Worm (Caenorhabditis elegans) whole organism, late embryonic: ENCODE measurements around the gene chtb-3.

ENCODE experiments used
- C08G9.2 ChIP-seq: sonication (generic microtip); optimal IDR thresholded peaks from 2 replicates; lab custom pipeline; 2016; ENCODE audit warnings: mild to moderate bottlenecking, missing genetic modification characterization, moderate library complexity, missing compliant biosample characterization
- C38D4.7 ChIP-seq: fragments of 200-800 bp; sonication (Bioruptor generic); optimal IDR thresholded peaks from 2 replicates; lab custom pipeline; 2018; ENCODE audit warnings: mild to moderate bottlenecking, missing genetic modification characterization, moderate library complexity, missing compliant biosample characterization
- F13H6.1 ChIP-seq: sonication (generic microtip); optimal IDR thresholded peaks from 2 replicates; lab custom pipeline; 2016; ENCODE audit warnings: missing genetic modification characterization, missing compliant biosample characterization
- ahr-1 ChIP-seq: sonication (generic microtip); optimal IDR thresholded peaks from 2 replicates; lab custom pipeline; 2016; ENCODE audit warnings: missing genetic modification characterization, missing compliant biosample characterization
- ama-1 ChIP-seq: fragments of 150-350 bp; optimal IDR thresholded peaks from 2 replicates; lab custom pipeline; 2014
- ceh-14 ChIP-seq: sonication (generic microtip); optimal IDR thresholded peaks from 2 replicates; lab custom pipeline; 2016; ENCODE audit warnings: missing genotype, missing genetic modification characterization, missing compliant biosample characterization
- ceh-18 ChIP-seq: sonication (generic microtip); optimal IDR thresholded peaks from 2 replicates; lab custom pipeline; 2016; ENCODE audit warnings: missing genetic modification characterization, missing compliant biosample characterization
- ceh-19 ChIP-seq: fragments of 200-800 bp; sonication (Bioruptor generic); optimal IDR thresholded peaks from 2 replicates; lab custom pipeline; 2018; ENCODE audit warnings: mild to moderate bottlenecking, missing genetic modification characterization, missing compliant biosample characterization
- ceh-2 ChIP-seq: sonication (generic microtip); optimal IDR thresholded peaks from 2 replicates; lab custom pipeline; 2016; ENCODE audit warnings: missing genotype, missing genetic modification characterization, missing compliant biosample characterization
- ceh-22 ChIP-seq: sonication (generic microtip); optimal IDR thresholded peaks from 2 replicates; lab custom pipeline; 2017; ENCODE audit warnings: missing biosample characterization, missing genetic modification characterization
- ceh-31 ChIP-seq: sonication (generic microtip); optimal IDR thresholded peaks from 2 replicates; lab custom pipeline; 2016; ENCODE audit warnings: missing genetic modification characterization, missing compliant biosample characterization
- ceh-48 ChIP-seq: sonication (generic microtip); optimal IDR thresholded peaks from 2 replicates; lab custom pipeline; 2016; ENCODE audit warnings: missing genetic modification characterization, inconsistent platforms, missing compliant biosample characterization
- ceh-9 ChIP-seq: sonication (generic microtip); optimal IDR thresholded peaks from 2 replicates; lab custom pipeline; 2016; ENCODE audit warnings: mild to moderate bottlenecking, missing genetic modification characterization, inconsistent platforms, missing compliant biosample characterization
- che-1 ChIP-seq: sonication (generic microtip); optimal IDR thresholded peaks from 2 replicates; lab custom pipeline; 2016; ENCODE audit warnings: mild to moderate bottlenecking, missing genetic modification characterization, missing compliant biosample characterization
- dve-1 ChIP-seq: sonication (generic microtip); optimal IDR thresholded peaks from 2 replicates; lab custom pipeline; 2017; ENCODE audit warnings: antibody characterized with exemption, mild to moderate bottlenecking, missing genetic modification characterization, missing compliant biosample characterization
- elt-2 ChIP-seq: sonication (generic microtip); optimal IDR thresholded peaks from 2 replicates; lab custom pipeline; 2016; ENCODE audit warnings: missing genetic modification reagents, missing genetic modification characterization, missing compliant biosample characterization
- ets-4 ChIP-seq: sonication (generic microtip); optimal IDR thresholded peaks from 2 replicates; lab custom pipeline; 2016; ENCODE audit warnings: missing genetic modification characterization, missing compliant biosample characterization
- eyg-1 ChIP-seq: sonication (generic microtip); optimal IDR thresholded peaks from 2 replicates; lab custom pipeline; 2016; ENCODE audit warnings: missing genotype, missing genetic modification characterization, missing compliant biosample characterization
- fkh-10 ChIP-seq: fragments of 150-350 bp; optimal IDR thresholded peaks from 2 replicates; lab custom pipeline; 2014; ENCODE audit warnings: missing biosample characterization, missing genetic modification reagents, missing genetic modification characterization
- fkh-6 ChIP-seq: sonication (generic microtip); optimal IDR thresholded peaks from 2 replicates; lab custom pipeline; 2016; ENCODE audit warnings: missing genetic modification characterization, missing compliant biosample characterization
- gmeb-2 ChIP-seq: sonication (generic microtip); optimal IDR thresholded peaks from 2 replicates; lab custom pipeline; 2016; ENCODE audit warnings: missing genetic modification characterization, inconsistent platforms, missing compliant biosample characterization
- hlh-15 ChIP-seq: sonication (generic microtip); optimal IDR thresholded peaks from 2 replicates; lab custom pipeline; 2016; ENCODE audit warnings: missing genetic modification characterization, missing compliant biosample characterization
- hlh-30 ChIP-seq: sonication (generic microtip); optimal IDR thresholded peaks from 2 replicates; lab custom pipeline; 2017; ENCODE audit warnings: antibody characterized with exemption, missing genetic modification characterization, missing compliant biosample characterization; ENCODE audit not compliant: insufficient read depth
- hlh-6 ChIP-seq: sonication (generic microtip); optimal IDR thresholded peaks from 2 replicates; lab custom pipeline; 2016; ENCODE audit warnings: missing genotype, missing genetic modification characterization, missing compliant biosample characterization
- hlh-8 ChIP-seq: sonication (generic microtip); optimal IDR thresholded peaks from 2 replicates; lab custom pipeline; 2016; ENCODE audit warnings: missing genotype, missing genetic modification characterization, missing compliant biosample characterization
- lim-6 ChIP-seq: sonication (generic microtip); optimal IDR thresholded peaks from 2 replicates; lab custom pipeline; 2016; ENCODE audit warnings: missing genetic modification characterization, missing compliant biosample characterization
- lin-11 ChIP-seq: fragments of 200-800 bp; sonication (Bioruptor generic); optimal IDR thresholded peaks from 2 replicates; lab custom pipeline; 2018; ENCODE audit warnings: mild to moderate bottlenecking, missing genetic modification characterization, missing compliant biosample characterization
- madf-2 ChIP-seq: sonication (generic microtip); optimal IDR thresholded peaks from 2 replicates; lab custom pipeline; 2017; ENCODE audit warnings: missing genetic modification characterization, missing compliant biosample characterization
- nhr-232 ChIP-seq: sonication (generic microtip); optimal IDR thresholded peaks from 2 replicates; lab custom pipeline; 2016; ENCODE audit warnings: missing genetic modification characterization, missing compliant biosample characterization
- pag-3 ChIP-seq: sonication (generic microtip); optimal IDR thresholded peaks from 2 replicates; lab custom pipeline; 2016; ENCODE audit warnings: missing compliant biosample characterization, missing genetic modification characterization, borderline replicate concordance
- pat-9 ChIP-seq: fragments of 200-800 bp; sonication (Bioruptor generic); optimal IDR thresholded peaks from 2 replicates; lab custom pipeline; 2018; ENCODE audit warnings: mild to moderate bottlenecking, missing genetic modification characterization, moderate library complexity, missing compliant biosample characterization
- pha-2 ChIP-seq: sonication (generic microtip); optimal IDR thresholded peaks from 2 replicates; lab custom pipeline; 2017; ENCODE audit warnings: mild to moderate bottlenecking, missing genetic modification characterization, missing compliant biosample characterization
- pqm-1 ChIP-seq: sonication (generic microtip); optimal IDR thresholded peaks from 2 replicates; lab custom pipeline; 2016; ENCODE audit warnings: missing genetic modification characterization, missing compliant biosample characterization
- ref-2 ChIP-seq: sonication (generic microtip); optimal IDR thresholded peaks from 2 replicates; lab custom pipeline; 2016; ENCODE audit warnings: missing genetic modification characterization, missing compliant biosample characterization
- sox-4 ChIP-seq: sonication (generic microtip); optimal IDR thresholded peaks from 2 replicates; lab custom pipeline; 2017; ENCODE audit warnings: mild to moderate bottlenecking, missing genetic modification characterization, inconsistent platforms, missing compliant biosample characterization
- tbx-2 ChIP-seq: sonication (generic microtip); optimal IDR thresholded peaks from 2 replicates; lab custom pipeline; 2016; ENCODE audit warnings: missing genetic modification characterization, missing compliant biosample characterization
- tbx-7 ChIP-seq: sonication (generic microtip); optimal IDR thresholded peaks from 2 replicates; lab custom pipeline; 2016; ENCODE audit warnings: missing genotype, missing genetic modification characterization, missing compliant biosample characterization
- unc-3 ChIP-seq, 2 experiments: fragments of 200-800 bp in 1 of 2; sonication (Bioruptor generic) in 1 of 2; sonication (generic microtip) in 1 of 2; conservative IDR thresholded peaks in 1 of 2; optimal IDR thresholded peaks in 1 of 2; 2 replicates each; pipeline versions ENCODE4 v1.3.6 to Lab custom; 2016 to 2022; ENCODE audit warnings: missing compliant biosample characterization in 2 of 2, missing genetic modification characterization in 2 of 2, missing genetic modification reagents in 1 of 2
- unc-55 ChIP-seq: sonication (generic microtip); optimal IDR thresholded peaks from 2 replicates; lab custom pipeline; 2017; ENCODE audit warnings: missing biosample characterization, missing genetic modification reagents, missing genetic modification characterization
- unc-86 ChIP-seq: sonication (generic microtip); optimal IDR thresholded peaks from 2 replicates; lab custom pipeline; 2016; ENCODE audit warnings: missing genetic modification characterization, missing compliant biosample characterization
- zip-5 ChIP-seq: sonication (generic microtip); optimal IDR thresholded peaks from 2 replicates; lab custom pipeline; 2016; ENCODE audit warnings: missing genetic modification characterization, missing compliant biosample characterization
- ztf-16 ChIP-seq: sonication (generic microtip); optimal IDR thresholded peaks from 2 replicates; lab custom pipeline; 2017; ENCODE audit warnings: missing genetic modification characterization, missing compliant biosample characterization

Gene chtb-3

ce11 chrX:6280998-6281397 is 38.4 kb downstream of the chtb-3 start:
- no peak for TF ChIP-seq nhr-232 (tag; lab: Kevin White, UChicago)
- no peak for TF ChIP-seq fkh-6 (tag; lab: Kevin White, UChicago)
- TF ChIP-seq ahr-1 = no peak
- no peak for TF ChIP-seq ets-4 (tag; lab: Kevin White, UChicago)
- no peak for TF ChIP-seq ceh-18 (tag; lab: Kevin White, UChicago)
- no peak for TF ChIP-seq ceh-19 (GFP tag; lab: Kevin White, UChicago)
- TF ChIP-seq ref-2 = no peak
- TF ChIP-seq ceh-14 (tag; lab: Kevin White, UChicago) = no peak
- no peak for TF ChIP-seq eyg-1 (tag; lab: Kevin White, UChicago)
- TF ChIP-seq unc-3 (GFP tag; conservative IDR thresholded peaks at IDR 0.05; lab: Robert Waterston, UW) = no peak
- TF ChIP-seq unc-3 (tag; optimal IDR thresholded peaks at IDR 0.05; lab: Kevin White, UChicago) = no peak
- TF ChIP-seq sox-4 = no peak
- TF ChIP-seq zip-5 (tag; lab: Kevin White, UChicago) = no peak
- no peak for TF ChIP-seq pag-3
- TF ChIP-seq che-1 = no peak
- no peak for TF ChIP-seq ceh-9 (tag; lab: Kevin White, UChicago)
- TF ChIP-seq ztf-16 (tag; lab: Kevin White, UChicago) = no peak
- TF ChIP-seq ceh-31 (tag; lab: Kevin White, UChicago) = no peak
- TF ChIP-seq pat-9 = no peak
- no peak for TF ChIP-seq ceh-48 (tag; lab: Kevin White, UChicago)

- TF ChIP-seq che-1 (no peak), fkh-10 (no peak), tbx-2 (tag; lab: Kevin White, UChicago) (no peak)
Observed at ce11 chrX:6279625-6280024, 39.8 kb downstream of the chtb-3 start, which contains the start of gene col-166. Gene col-166 (plus strand): TSS chrX:6280016.

- TF ChIP-seq tbx-7 (no peak), C08G9.2 (tag; lab: Kevin White, UChicago) (no peak), unc-3 (GFP tag; conservative IDR thresholded peaks at IDR 0.05; lab: Robert Waterston, UW) (no peak), unc-3 (tag; optimal IDR thresholded peaks at IDR 0.05; lab: Kevin White, UChicago) (no peak), hlh-30 (tag; lab: Kevin White, UChicago) (no peak), ahr-1 (no peak), lin-11 (no peak), gmeb-2 (tag; lab: Kevin White, UChicago) (no peak), madf-2 (no peak), hlh-6 (no peak), ceh-9 (tag; lab: Kevin White, UChicago) (no peak), hlh-15 (tag; lab: Kevin White, UChicago) (no peak), C38D4.7 (no peak), ets-4 (tag; lab: Kevin White, UChicago) (no peak), ceh-14 (tag; lab: Kevin White, UChicago) (no peak), nhr-232 (tag; lab: Kevin White, UChicago) (no peak)
Observed at ce11 chrX:6278296-6278695, 41.1 kb downstream of the chtb-3 start.

ce11 chrX:6277252-6277651 is 42.2 kb downstream of the chtb-3 start:
- TF ChIP-seq ama-1 = no peak
- no peak for TF ChIP-seq C08G9.2 (tag; lab: Kevin White, UChicago)
- no peak for TF ChIP-seq ceh-9 (tag; lab: Kevin White, UChicago)
- no peak for TF ChIP-seq pqm-1
- no peak for TF ChIP-seq che-1
- TF ChIP-seq dve-1 = no peak
- TF ChIP-seq ceh-2 (tag; lab: Kevin White, UChicago) = no peak
- TF ChIP-seq unc-55 = no peak

- no peak for TF ChIP-seq che-1
- TF ChIP-seq ceh-2 (tag; lab: Kevin White, UChicago) = no peak
- TF ChIP-seq ceh-22 (tag; lab: Kevin White, UChicago) = no peak
- TF ChIP-seq ref-2 = no peak
- no peak for TF ChIP-seq pqm-1
- TF ChIP-seq madf-2 = no peak
- no peak for TF ChIP-seq hlh-15 (tag; lab: Kevin White, UChicago)
- no peak for TF ChIP-seq C08G9.2 (tag; lab: Kevin White, UChicago)
- no peak for TF ChIP-seq hlh-8 (tag; lab: Kevin White, UChicago)
- no peak for TF ChIP-seq F13H6.1
- no peak for TF ChIP-seq hlh-6
- TF ChIP-seq unc-86 (tag; lab: Kevin White, UChicago) = no peak
- TF ChIP-seq unc-3 (GFP tag; conservative IDR thresholded peaks at IDR 0.05; lab: Robert Waterston, UW) = no peak
- no peak for TF ChIP-seq unc-3 (tag; optimal IDR thresholded peaks at IDR 0.05; lab: Kevin White, UChicago)
- TF ChIP-seq fkh-6 (tag; lab: Kevin White, UChicago) = no peak
- no peak for TF ChIP-seq pha-2 (tag; lab: Kevin White, UChicago)
- no peak for TF ChIP-seq ceh-48 (tag; lab: Kevin White, UChicago)
- no peak for TF ChIP-seq lim-6 (tag; lab: Kevin White, UChicago)
- no peak for TF ChIP-seq elt-2 (tag; lab: Kevin White, UChicago)
- TF ChIP-seq sox-4 = no peak
Observed at ce11 chrX:6276701-6277100, 42.7 kb downstream of the chtb-3 start.
